Worm (Caenorhabditis elegans): ENCODE results near the gene nhr-231.

- TF ChIP-seq dao-5 (tag; optimal IDR thresholded peaks at IDR 0.05) (no peak), W03F9.2 (tag; optimal IDR thresholded peaks at IDR 0.05) (no peak)
Measured at ce11 chrV:18753036-18753435, 37.7 kb upstream of the nhr-231 start, which contains the start of gene F11D11.6.

Data from whole organism, L4/young adult.